Fruit fly (Drosophila melanogaster): ENCODE results near the gene CG9098.

DNA sequence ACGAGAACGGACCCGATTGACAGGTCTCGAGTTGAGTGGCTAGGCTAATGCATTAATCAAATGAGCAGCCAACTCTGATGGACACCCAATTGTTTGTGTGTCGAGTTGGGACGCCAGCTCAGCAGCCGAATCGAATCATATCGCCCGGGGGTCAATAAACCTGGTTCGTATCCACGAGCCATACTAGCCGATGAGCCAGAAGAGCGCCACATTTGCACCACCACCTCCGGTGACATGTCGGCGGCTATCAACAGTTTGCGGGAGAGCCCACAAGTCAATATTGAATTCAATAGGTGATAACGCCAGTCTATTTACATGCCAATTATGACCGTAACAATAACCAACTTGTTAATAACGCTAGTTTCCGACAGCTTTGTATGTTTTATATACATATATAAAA is 38.0 kb downstream of the CG9098 start:
- TF ChIP-seq CG10348 (GFP tag; IDR thresholded peaks at IDR 0.05) (no peak), CG12605 (GFP tag; IDR thresholded peaks at IDR 0.05) (no peak), CG15710 (tag; optimal IDR thresholded peaks at IDR 0.05) (no peak), CG9948 (tag; optimal IDR thresholded peaks at IDR 0.05) (no peak), CG34367 (tag; optimal IDR thresholded peaks at IDR 0.05) (no peak), fd96Ca (GFP tag; IDR thresholded peaks at IDR 0.05) (no peak), Snoo (tag; optimal IDR thresholded peaks at IDR 0.05) (no peak)
